Worm (Caenorhabditis elegans) whole organism, late embryonic: ENCODE results near the gene clc-17.

ENCODE experiments used
- F13H6.1 ChIP-seq: sonication (generic microtip); optimal IDR thresholded peaks from 2 replicates; lab custom pipeline; 2016; ENCODE audit warnings: missing genetic modification characterization, missing compliant biosample characterization
- gmeb-2 ChIP-seq: sonication (generic microtip); optimal IDR thresholded peaks from 2 replicates; lab custom pipeline; 2016; ENCODE audit warnings: missing genetic modification characterization, inconsistent platforms, missing compliant biosample characterization
- madf-2 ChIP-seq: sonication (generic microtip); optimal IDR thresholded peaks from 2 replicates; lab custom pipeline; 2017; ENCODE audit warnings: missing genetic modification characterization, missing compliant biosample characterization
- pros-1 ChIP-seq: fragments of 150-350 bp; optimal IDR thresholded peaks from 2 replicates; lab custom pipeline; 2014; ENCODE audit warnings: missing biosample characterization, missing genetic modification reagents, missing genetic modification characterization

- TF ChIP-seq pros-1 (tag; lab: Kevin White, UChicago) (no peak), madf-2 (tag; lab: Kevin White, UChicago) (no peak), F13H6.1 (tag; lab: Kevin White, UChicago) (no peak), gmeb-2 (tag; lab: Kevin White, UChicago) (no peak)
Measured at ce11 chrX:11109200-11109599, 2.0 kb downstream of the clc-17 start, which contains the start of gene grd-1.
